Worm (Caenorhabditis elegans): Measurements from ENCODE around the gene aat-8.

The aat-8 gene

ce11 chrIV:3874417-3874816 lies 9.6 kb upstream of the aat-8 start (continued):
- TF ChIP-seq F10B5.3 (tag; optimal IDR thresholded peaks at IDR 0.05): no peak
- no peak for TF ChIP-seq saeg-2 (GFP tag; IDR thresholded peaks at IDR 0.05)
- TF ChIP-seq daf-19 (GFP tag; conservative IDR thresholded peaks at IDR 0.05): no peak
- no peak for TF ChIP-seq unc-130 (GFP tag; optimal IDR thresholded peaks at IDR 0.05)
- TF ChIP-seq zip-11 (GFP tag; IDR thresholded peaks at IDR 0.05): no peak
- TF ChIP-seq F26F4.8 (GFP tag; conservative IDR thresholded peaks at IDR 0.05): no peak
- TF ChIP-seq pha-4 (GFP tag; IDR thresholded peaks at IDR 0.05): no peak
- peak; percentile 7 for TF ChIP-seq pha-4 (tag; optimal IDR thresholded peaks at IDR 0.05)
- TF ChIP-seq ZK546.5 (tag; optimal IDR thresholded peaks at IDR 0.05): no peak
- no peak for TF ChIP-seq lin-29 (GFP tag; IDR thresholded peaks at IDR 0.05)
- TF ChIP-seq dve-1 (tag; optimal IDR thresholded peaks at IDR 0.05; ENCODE audit: insufficient read depth): peak; percentile 51
- no peak for TF ChIP-seq Y105C5A.15 (GFP tag; IDR thresholded peaks at IDR 0.05)
- TF ChIP-seq D1046.2 (GFP tag; IDR thresholded peaks at IDR 0.05): no peak
- TF ChIP-seq mdl-1 (tag; optimal IDR thresholded peaks at IDR 0.05): peak in 1 of 2 experiments; percentile 8

- TF ChIP-seq hmg-1.1 (GFP tag; IDR thresholded peaks at IDR 0.05): no peak
- TF ChIP-seq nhr-77 (tag; optimal IDR thresholded peaks at IDR 0.05): no peak
Observed at ce11 chrIV:3873706-3874105, 8.9 kb upstream of the aat-8 start, which contains the start of gene F37C4.5. Gene F37C4.5, minus strand, starts transcription at chrIV:3873806.

ce11 chrIV:3873195-3873594 lies 8.4 kb upstream of the aat-8 start:
- no peak for TF ChIP-seq dpl-1 (GFP tag; optimal IDR thresholded peaks at IDR 0.05)
- TF ChIP-seq zfp-3 (GFP tag; conservative IDR thresholded peaks at IDR 0.05): 0 out of 2 replicates have a peak, but pooled peaks have one; percentile 12
- peak in 1 of 2 experiments; percentile 81 for TF ChIP-seq unc-62 (GFP tag; optimal IDR thresholded peaks at IDR 0.05 in 1 of 2)
- no peak for TF ChIP-seq unc-62 (tag; optimal IDR thresholded peaks at IDR 0.05)
- TF ChIP-seq nhr-76 (tag; optimal IDR thresholded peaks at IDR 0.05): no peak
- peak; percentile 81 for TF ChIP-seq set-16 (GFP tag; IDR thresholded peaks at IDR 0.05)
- no peak for TF ChIP-seq fkh-10 (GFP tag; optimal IDR thresholded peaks at IDR 0.05)
- no peak for TF ChIP-seq dmd-9 (GFP tag; IDR thresholded peaks at IDR 0.05)
- no peak for TF ChIP-seq F37D6.2 (tag; optimal IDR thresholded peaks at IDR 0.05)

- TF ChIP-seq dmd-9 (GFP tag; IDR thresholded peaks at IDR 0.05) (no peak), mep-1 (tag; optimal IDR thresholded peaks at IDR 0.05) (no peak), F44E2.7 (GFP tag; IDR thresholded peaks at IDR 0.05) (no peak), D1046.2 (GFP tag; IDR thresholded peaks at IDR 0.05) (no peak), lin-38 (GFP tag; IDR thresholded peaks at IDR 0.05) (no peak), daf-16 (GFP tag; optimal IDR thresholded peaks at IDR 0.05) (no peak), daf-16 (tag; optimal IDR thresholded peaks at IDR 0.05) (no peak), F26F4.8 (GFP tag; conservative IDR thresholded peaks at IDR 0.05) (no peak), ceh-82 (tag; optimal IDR thresholded peaks at IDR 0.05) (no peak), hmg-1.1 (GFP tag; IDR thresholded peaks at IDR 0.05) (no peak), mes-2 (tag; optimal IDR thresholded peaks at IDR 0.05; ENCODE audit: poor library complexity, severe bottlenecking) (no peak), spr-1 (tag; optimal IDR thresholded peaks at IDR 0.05) (no peak), aly-2 (tag; optimal IDR thresholded peaks at IDR 0.05) (no peak), dmd-8 (GFP tag; IDR thresholded peaks at IDR 0.05) (no peak)
Observed at ce11 chrIV:3869875-3870274, 5.0 kb upstream of the aat-8 start.

- TF ChIP-seq unc-62 (GFP tag; optimal IDR thresholded peaks at IDR 0.05 in 1 of 2): peak in 1 of 2 experiments; percentile 36
- no peak for TF ChIP-seq unc-62 (tag; optimal IDR thresholded peaks at IDR 0.05)
- no peak for TF ChIP-seq hlh-11 (tag; optimal IDR thresholded peaks at IDR 0.05)
- no peak for TF ChIP-seq hlh-30 (tag; optimal IDR thresholded peaks at IDR 0.05; ENCODE audit: insufficient read depth)
- peak; percentile 54 for TF ChIP-seq aha-1 (tag)
- no peak for TF ChIP-seq jun-1 (tag; optimal IDR thresholded peaks at IDR 0.05)
Observed at ce11 chrIV:3867252-3867651, 2.4 kb upstream of the aat-8 start, which contains the start of gene F37C4.4. Gene F37C4.4, plus strand, starts transcription at chrIV:3867309.
